Fruit fly (Drosophila melanogaster) whole organism, embryonic: ENCODE results near the gene Rnp4F.
A peak's percentile ranks its signal among the peaks of the same experiment; 100 is the strongest.

Experiments used
- Atf-2 ChIP-seq: fragments of 200-800 bp; sonication (Bioruptor generic); optimal IDR thresholded peaks from 2 replicates; lab custom pipeline; 2016; ENCODE audit warnings: missing biosample characterization, missing genetic modification characterization
- C15 ChIP-seq: fragments of 200-800 bp; sonication (Bioruptor generic); IDR thresholded peaks from 3 replicates; pipeline ENCODE4 v1.3.6; 2022; ENCODE audit warnings: missing biosample characterization, missing genetic modification characterization
- CG10147 ChIP-seq: fragments of 200-800 bp; sonication (Bioruptor generic); optimal IDR thresholded peaks from 2 replicates; lab custom pipeline; 2019; ENCODE audit warnings: missing biosample characterization, mild to moderate bottlenecking, missing genetic modification characterization, moderate library complexity
- CG10431 ChIP-seq: fragments of 200-800 bp; sonication (Bioruptor generic); optimal IDR thresholded peaks from 3 replicates; lab custom pipeline; 2018; ENCODE audit warnings: missing biosample characterization, mild to moderate bottlenecking, missing genetic modification characterization
- CG10959 ChIP-seq: fragments of 200-800 bp; sonication (Bioruptor generic); IDR thresholded peaks from 2 replicates; pipeline ENCODE4 v1.3.6; 2022; ENCODE audit warnings: missing biosample characterization, missing genetic modification characterization
- CG11504 ChIP-seq: fragments of 200-800 bp; sonication (Bioruptor generic); optimal IDR thresholded peaks from 3 replicates; lab custom pipeline; 2019; ENCODE audit warnings: missing biosample characterization, mild to moderate bottlenecking, missing genetic modification characterization, moderate library complexity
- CG12391 ChIP-seq: fragments of 200-800 bp; sonication (Bioruptor generic); optimal IDR thresholded peaks from 3 replicates; lab custom pipeline; 2018; ENCODE audit warnings: missing biosample characterization, mild to moderate bottlenecking, missing genetic modification characterization, moderate library complexity
- CG13123 ChIP-seq: fragments of 200-800 bp; sonication (Bioruptor generic); optimal IDR thresholded peaks from 2 replicates; lab custom pipeline; 2016; ENCODE audit warnings: missing biosample characterization, missing genetic modification characterization
- CG1529 ChIP-seq: fragments of 200-800 bp; sonication (Bioruptor generic); optimal IDR thresholded peaks from 3 replicates; lab custom pipeline; 2018; ENCODE audit warnings: missing biosample characterization, missing genetic modification characterization
- CG15514 ChIP-seq: fragments of 200-800 bp; sonication (Bioruptor generic); optimal IDR thresholded peaks from 3 replicates; lab custom pipeline; 2017; ENCODE audit warnings: missing biosample characterization, missing genetic modification characterization, mild to moderate bottlenecking, moderate library complexity, missing genetic modification reagents
- CG33213 ChIP-seq: fragments of 200-800 bp; sonication (Bioruptor generic); optimal IDR thresholded peaks from 3 replicates; lab custom pipeline; 2016; ENCODE audit warnings: missing biosample characterization, missing genetic modification characterization
- CG6654 ChIP-seq: fragments of 200-800 bp; sonication (Bioruptor generic); optimal IDR thresholded peaks from 2 replicates; lab custom pipeline; 2017; ENCODE audit warnings: missing biosample characterization, mild to moderate bottlenecking, missing genetic modification characterization
- CG6683 ChIP-seq: fragments of 200-800 bp; sonication (Bioruptor generic); optimal IDR thresholded peaks from 2 replicates; lab custom pipeline; 2017; ENCODE audit warnings: missing biosample characterization, mild to moderate bottlenecking, missing genetic modification characterization, missing genetic modification reagents
- CG6791 ChIP-seq: fragments of 200-800 bp; sonication (Bioruptor generic); IDR thresholded peaks from 3 replicates; pipeline ENCODE4 v1.3.6; 2022; ENCODE audit warnings: missing biosample characterization, missing genetic modification characterization; ENCODE audit not compliant: partially characterized antibody
- CG7745 ChIP-seq: fragments of 200-800 bp; sonication (Bioruptor generic); optimal IDR thresholded peaks from 2 replicates; lab custom pipeline; 2018; ENCODE audit warnings: missing biosample characterization, mild to moderate bottlenecking, missing genetic modification characterization, moderate library complexity
- CoRest ChIP-seq: fragments of 200-800 bp; sonication (Bioruptor generic); optimal IDR thresholded peaks from 3 replicates; lab custom pipeline; 2018; ENCODE audit warnings: missing biosample characterization, mild to moderate bottlenecking, missing genetic modification characterization, moderate library complexity
- Doc3 ChIP-seq: fragments of 200-800 bp; sonication (Bioruptor generic); IDR thresholded peaks from 3 replicates; pipeline ENCODE4 v1.3.6; 2022; ENCODE audit warnings: missing biosample characterization, missing genetic modification characterization; ENCODE audit not compliant: partially characterized antibody
- HLH3B ChIP-seq: fragments of 200-800 bp; sonication (Bioruptor generic); IDR thresholded peaks from 2 replicates; pipeline ENCODE4 v1.3.6; 2022; ENCODE audit warnings: missing biosample characterization, missing genetic modification characterization
- Hr51 ChIP-seq, 2 experiments: fragments of 200-800 bp; sonication (Bioruptor generic); optimal IDR thresholded peaks; 2 replicates in 1 of 2; 3 replicates in 1 of 2; lab custom pipeline; 2016 to 2018; ENCODE audit warnings: missing biosample characterization in 2 of 2, missing genetic modification characterization in 2 of 2, mild to moderate bottlenecking in 1 of 2, moderate library complexity in 1 of 2
- Jarid2 ChIP-seq: fragments of 200-800 bp; sonication (Bioruptor generic); optimal IDR thresholded peaks from 3 replicates; lab custom pipeline; 2017; ENCODE audit warnings: mild to moderate bottlenecking, missing biosample characterization, missing genetic modification reagents, missing genetic modification characterization
- Med ChIP-seq: fragments of 200-800 bp; sonication (Bioruptor generic); peaks from one replicate; lab custom pipeline; 2016; ENCODE audit warnings: missing biosample characterization, missing genetic modification characterization, mild to moderate bottlenecking, inconsistent platforms, moderate library complexity
- Pdp1 ChIP-seq, 2 experiments: fragments of 200-800 bp; sonication (Bioruptor generic); optimal IDR thresholded peaks; 3 replicates each; lab custom pipeline; 2016; ENCODE audit warnings: missing biosample characterization in 2 of 2, missing genetic modification characterization in 2 of 2, mild to moderate bottlenecking in 1 of 2, moderate library complexity in 1 of 2
- Rx ChIP-seq: fragments of 200-800 bp; sonication (Bioruptor generic); IDR thresholded peaks from 2 replicates; pipeline ENCODE4 v1.3.6; 2022; ENCODE audit warnings: missing biosample characterization, missing genetic modification characterization
- Xrp1 ChIP-seq: fragments of 200-800 bp; sonication (Bioruptor generic); IDR thresholded peaks from 2 replicates; pipeline ENCODE4 v1.3.6; 2022; ENCODE audit warnings: missing biosample characterization, missing genetic modification characterization
- YL-1 ChIP-seq: fragments of 200-800 bp; sonication (Bioruptor generic); optimal IDR thresholded peaks from 3 replicates; lab custom pipeline; 2017; ENCODE audit warnings: missing biosample characterization, mild to moderate bottlenecking, missing genetic modification characterization
- ase ChIP-seq: fragments of 200-800 bp; sonication (Bioruptor generic); IDR thresholded peaks from 3 replicates; pipeline ENCODE4 v1.3.6; 2022; ENCODE audit warnings: missing biosample characterization, missing genetic modification characterization
- az2 ChIP-seq: fragments of 200-800 bp; sonication (Bioruptor generic); optimal IDR thresholded peaks from 3 replicates; lab custom pipeline; 2016; ENCODE audit warnings: missing biosample characterization, missing genetic modification characterization
- crp ChIP-seq, 2 experiments: fragments of 200-800 bp; sonication (Bioruptor generic); optimal IDR thresholded peaks; 2 replicates in 1 of 2; 3 replicates in 1 of 2; lab custom pipeline; 2017; ENCODE audit warnings: missing biosample characterization in 2 of 2, missing genetic modification characterization in 2 of 2, mild to moderate bottlenecking in 1 of 2, moderate library complexity in 1 of 2
- cwo ChIP-seq: fragments of 200-800 bp; sonication (Bioruptor generic); optimal IDR thresholded peaks from 3 replicates; lab custom pipeline; 2017; ENCODE audit warnings: missing biosample characterization, missing genetic modification characterization, mild to moderate bottlenecking, moderate library complexity, missing genetic modification reagents
- ems ChIP-seq: fragments of 200-800 bp; sonication (Bioruptor generic); optimal IDR thresholded peaks from 3 replicates; lab custom pipeline; 2016; ENCODE audit warnings: missing biosample characterization, missing genetic modification characterization
- esg ChIP-seq: fragments of 200-800 bp; sonication (Bioruptor generic); conservative IDR thresholded peaks from 2 replicates; pipeline ENCODE4 v1.3.6; 2022; ENCODE audit warnings: missing biosample characterization, missing genetic modification characterization
- eve ChIP-seq, 2 experiments: fragments of >200 bp; optimal IDR thresholded peaks; 2 replicates each; lab custom pipeline; 2017; ENCODE audit warnings: missing biosample characterization in 2 of 2, missing genetic modification characterization in 2 of 2
- ewg ChIP-seq: fragments of 200-800 bp; sonication (Bioruptor generic); optimal IDR thresholded peaks from 3 replicates; lab custom pipeline; 2017; ENCODE audit warnings: mild to moderate bottlenecking, missing biosample characterization, missing genetic modification reagents, missing genetic modification characterization
- fru ChIP-seq: fragments of >200 bp; optimal IDR thresholded peaks from 2 replicates; lab custom pipeline; 2017
- ftz-f1 ChIP-seq: fragments of 200-800 bp; sonication (Bioruptor generic); optimal IDR thresholded peaks from 2 replicates; lab custom pipeline; 2016; ENCODE audit warnings: missing biosample characterization, missing genetic modification characterization
- grau ChIP-seq: fragments of 200-800 bp; optimal IDR thresholded peaks from 3 replicates; lab custom pipeline; 2019; ENCODE audit warnings: missing biosample characterization, mild to moderate bottlenecking, missing genetic modification characterization, moderate library complexity
- gt ChIP-seq: fragments of 200-800 bp; sonication (Bioruptor generic); IDR thresholded peaks from 2 replicates; pipeline ENCODE4 v1.3.6; 2022; ENCODE audit warnings: missing biosample characterization, missing genetic modification characterization
- ind ChIP-seq: fragments of 200-800 bp; sonication (Bioruptor generic); optimal IDR thresholded peaks from 3 replicates; lab custom pipeline; 2016; ENCODE audit warnings: missing biosample characterization, missing genetic modification characterization
- jumu ChIP-seq: fragments of 200-800 bp; sonication (Bioruptor generic); optimal IDR thresholded peaks from 3 replicates; lab custom pipeline; 2016; ENCODE audit warnings: missing biosample characterization, missing genetic modification characterization
- kni ChIP-seq: fragments of 200-800 bp; sonication (Bioruptor generic); optimal IDR thresholded peaks from 3 replicates; lab custom pipeline; 2017; ENCODE audit warnings: mild to moderate bottlenecking, missing biosample characterization, missing genetic modification reagents, missing genetic modification characterization
- nerfin-1 ChIP-seq: fragments of 200-800 bp; sonication (Bioruptor generic); optimal IDR thresholded peaks from 3 replicates; lab custom pipeline; 2019; ENCODE audit warnings: missing biosample characterization, mild to moderate bottlenecking, missing genetic modification characterization, moderate library complexity
- nmo ChIP-seq: fragments of 200-800 bp; sonication (Bioruptor generic); optimal IDR thresholded peaks from 2 replicates; lab custom pipeline; 2018; ENCODE audit warnings: missing biosample characterization, mild to moderate bottlenecking, missing genetic modification characterization, moderate library complexity
- pan ChIP-seq, 4 experiments: fragments of >200 bp in 3 of 4; fragments of 200-800 bp in 1 of 4; sonication (Bioruptor generic) in 1 of 4; optimal IDR thresholded peaks in 3 of 4; IDR thresholded peaks in 1 of 4; 2 replicates each; pipeline versions ENCODE4 v1.3.6 to Lab custom; 2017 to 2022; ENCODE audit warnings: missing biosample characterization in 2 of 4, missing genetic modification characterization in 2 of 4, mixed read lengths in 1 of 4
- pum ChIP-seq: fragments of 200-800 bp; sonication (Bioruptor generic); optimal IDR thresholded peaks from 2 replicates; lab custom pipeline; 2016; ENCODE audit warnings: missing biosample characterization, missing genetic modification characterization
- repo ChIP-seq: fragments of 200-800 bp; sonication (Bioruptor generic); optimal IDR thresholded peaks from 2 replicates; lab custom pipeline; 2016; ENCODE audit warnings: missing biosample characterization, missing genetic modification characterization
- sens ChIP-seq: fragments of 200-800 bp; sonication (Bioruptor generic); peaks from one replicate; lab custom pipeline; 2016; ENCODE audit warnings: missing biosample characterization, missing genetic modification characterization
- stc ChIP-seq: fragments of 200-800 bp; sonication (Bioruptor generic); IDR thresholded peaks from 2 replicates; pipeline ENCODE4 v1.3.6; 2022; ENCODE audit warnings: missing biosample characterization, missing genetic modification characterization
- tll ChIP-seq, 2 experiments: fragments of 200-800 bp in 1 of 2; fragments of >200 bp in 1 of 2; sonication (Bioruptor generic) in 1 of 2; optimal IDR thresholded peaks; 2 replicates each; lab custom pipeline; 2017 to 2019; ENCODE audit warnings: missing biosample characterization in 2 of 2, missing genetic modification characterization in 2 of 2, mild to moderate bottlenecking in 1 of 2, moderate library complexity in 1 of 2
- wek ChIP-seq: fragments of 200-800 bp; sonication (Bioruptor generic); optimal IDR thresholded peaks from 3 replicates; lab custom pipeline; 2018; ENCODE audit warnings: missing biosample characterization, mild to moderate bottlenecking, missing genetic modification characterization, moderate library complexity
- wor ChIP-seq: fragments of 200-800 bp; sonication (Bioruptor generic); IDR thresholded peaks from 2 replicates; pipeline ENCODE4 v1.3.6; 2022; ENCODE audit warnings: missing biosample characterization, missing genetic modification characterization

Rnp4F gene

DNA sequence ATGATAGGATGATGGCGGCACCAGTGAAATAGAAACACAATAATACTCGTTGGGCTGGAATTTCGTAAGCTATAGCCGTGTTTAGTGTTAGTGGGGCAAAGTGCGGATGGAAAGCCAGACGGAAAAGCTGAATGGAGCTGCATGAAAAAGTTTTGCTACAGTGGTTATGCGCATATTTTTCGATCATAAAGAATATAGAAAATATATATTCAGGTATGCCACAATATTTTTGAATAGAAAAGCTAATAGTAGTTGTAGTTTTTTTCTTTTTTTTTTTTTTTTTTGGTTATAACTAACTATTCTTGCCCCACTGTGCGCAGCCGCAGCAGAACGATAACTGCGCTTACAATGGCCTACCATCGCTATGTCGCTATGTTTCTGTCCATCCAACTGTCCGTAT lies 36.0 kb downstream of the Rnp4F start (continued):
- TF ChIP-seq CG13123 (GFP tag; lab: Kevin White, UChicago) (no peak), grau (tag; lab: Kevin White, UChicago) (peak; percentile 15), CG6791 (GFP tag; lab: Robert Waterston, UW) (no peak), esg (GFP tag; lab: Robert Waterston, UW) (0 out of 2 replicates have a peak, but pooled peaks have one; percentile 6), repo (GFP tag; lab: Kevin White, UChicago) (no peak), sens (GFP tag; lab: Kevin White, UChicago) (peak; percentile 17), CG6683 (GFP tag; lab: Kevin White, UChicago) (no peak), Doc3 (GFP tag; lab: Robert Waterston, UW) (no peak), kni (GFP tag; lab: Kevin White, UChicago) (no peak), ems (GFP tag; lab: Kevin White, UChicago) (no peak), CG12391 (tag; lab: Kevin White, UChicago) (no peak), tll (GFP tag; optimal IDR thresholded peaks at IDR 0.05; lab: Kevin White, UChicago) (no peak), ase (no peak), Med (peak; percentile 58), fru (lab: Kevin White, UChicago) (no peak), ewg (GFP tag; lab: Kevin White, UChicago) (no peak), CG1529 (GFP tag; lab: Kevin White, UChicago) (no peak), CG10431 (GFP tag; lab: Kevin White, UChicago) (no peak), wek (GFP tag; lab: Kevin White, UChicago) (no peak), C15 (0 out of 3 replicates have a peak, but pooled peaks have one; percentile 5), ind (GFP tag; lab: Kevin White, UChicago) (peak; percentile 22), CG11504 (peak; percentile 2), CG6654 (GFP tag; lab: Kevin White, UChicago) (no peak), HLH3B (GFP tag; lab: Robert Waterston, UW) (peak; percentile 38; the same call in 1 of the 2 replicates), pan (optimal IDR thresholded peaks at IDR 0.05; lab: Kevin White, UChicago) (no peak), pan (GFP tag; optimal IDR thresholded peaks at IDR 0.05 in 1 of 2, IDR thresholded peaks at IDR 0.05 in 1 of 2) (peak in 1 of 2 experiments; percentile 18), gt (GFP tag; lab: Robert Waterston, UW) (no peak), Xrp1 (GFP tag; lab: Robert Waterston, UW) (0 out of 2 replicates have a peak, but pooled peaks have one; percentile 12), Hr51 (GFP tag; optimal IDR thresholded peaks at IDR 0.05; lab: Kevin White, UChicago) (no peak), wor (0 out of 2 replicates have a peak, but pooled peaks have one; percentile 18), Jarid2 (GFP tag; lab: Kevin White, UChicago) (no peak), Rx (no peak)

- TF ChIP-seq az2 (GFP tag; lab: Kevin White, UChicago), result peak; percentile 15
- TF ChIP-seq Xrp1 (GFP tag; lab: Robert Waterston, UW), result peak; percentile 59
- no peak for TF ChIP-seq YL-1
- TF ChIP-seq stc (GFP tag; lab: Robert Waterston, UW), result no peak
- peak; percentile 47 for TF ChIP-seq CG15514 (GFP tag; lab: Kevin White, UChicago)
- TF ChIP-seq cwo (GFP tag; lab: Kevin White, UChicago), result peak; percentile 32
- TF ChIP-seq CG10959 (GFP tag; lab: Robert Waterston, UW), result peak; percentile 71
- peak; percentile 40 for TF ChIP-seq CoRest (tag; lab: Kevin White, UChicago)
- no peak for TF ChIP-seq crp (GFP tag; optimal IDR thresholded peaks at IDR 0.05; lab: Kevin White, UChicago)
- TF ChIP-seq nmo, result peak; percentile 23
- peak in 1 of 2 experiments; percentile 46 for TF ChIP-seq eve (GFP tag; optimal IDR thresholded peaks at IDR 0.05; lab: Kevin White, UChicago)
- peak; percentile 0 to 29 for TF ChIP-seq Pdp1 (GFP tag; optimal IDR thresholded peaks at IDR 0.05; lab: Kevin White, UChicago)
- TF ChIP-seq CG33213 (GFP tag; lab: Kevin White, UChicago), result peak; percentile 45
- TF ChIP-seq Atf-2 (GFP tag; lab: Kevin White, UChicago), result no peak
- TF ChIP-seq CG7745 (tag; lab: Kevin White, UChicago), result no peak
- TF ChIP-seq CG10147 (GFP tag; lab: Kevin White, UChicago), result peak; percentile 61
- peak; percentile 32 for TF ChIP-seq pum
- TF ChIP-seq ftz-f1, result no peak
- peak; percentile 26 for TF ChIP-seq jumu
- TF ChIP-seq nerfin-1 (tag; lab: Kevin White, UChicago), result peak; percentile 26
Observed at dm6 chrX:5285835-5286234, 36.7 kb downstream of the Rnp4F start.
